Fruit fly (Drosophila melanogaster): ENCODE results near the gene Sil1.

- no peak for TF ChIP-seq CTCF (optimal IDR thresholded peaks at IDR 0.05)
- TF ChIP-seq CG8478 (optimal IDR thresholded peaks at IDR 0.05) = no peak
Observed at dm6 chr3R:25269909-25270308, 34.6 kb upstream of the Sil1 start, which contains the start of the genes CG11889 and CG11891.
